Worm (Caenorhabditis elegans) whole organism, L4 larva: ENCODE results near the gene C05C10.2.
A peak's percentile ranks its signal among the peaks of the same experiment; 100 is the strongest.

Experiments
- D1046.2 ChIP-seq: fragments of 200-800 bp; sonication (Bioruptor generic); IDR thresholded peaks from 2 replicates; pipeline ENCODE4 v1.3.6; 2022; ENCODE audit warnings: missing genetic modification characterization, missing compliant biosample characterization
- F10B5.3 ChIP-seq: sonication (generic microtip); optimal IDR thresholded peaks from 2 replicates; lab custom pipeline; 2016; ENCODE audit warnings: mild to moderate bottlenecking, missing genetic modification characterization, missing compliant biosample characterization
- F26F4.8 ChIP-seq: fragments of 200-800 bp; sonication (Bioruptor generic); conservative IDR thresholded peaks from 2 replicates; pipeline ENCODE4 v1.3.6; 2022; ENCODE audit warnings: missing genetic modification characterization, missing compliant biosample characterization
- F37D6.2 ChIP-seq: sonication (generic microtip); optimal IDR thresholded peaks from 2 replicates; lab custom pipeline; 2016; ENCODE audit warnings: mild to moderate bottlenecking, missing genetic modification characterization, missing compliant biosample characterization
- R02D3.7 ChIP-seq: fragments of 150-350 bp; sonication (generic microtip); optimal IDR thresholded peaks from 3 replicates; lab custom pipeline; 2014; ENCODE audit warnings: missing biosample characterization, missing genetic modification characterization
- T26A8.4 ChIP-seq: fragments of 200-800 bp; sonication (Bioruptor generic); IDR thresholded peaks from 2 replicates; pipeline ENCODE4 v1.3.6; 2022; ENCODE audit warnings: missing genetic modification characterization, missing compliant biosample characterization
- Y105C5A.15 ChIP-seq: fragments of 200-800 bp; sonication (Bioruptor generic); IDR thresholded peaks from 2 replicates; pipeline ENCODE4 v1.3.6; 2022; ENCODE audit warnings: missing genetic modification characterization, missing compliant biosample characterization
- Y75B8A.6 ChIP-seq: fragments of 200-800 bp; sonication (Bioruptor generic); IDR thresholded peaks from 2 replicates; pipeline ENCODE4 v1.3.6; 2022; ENCODE audit warnings: missing genetic modification reagents, missing genetic modification characterization, missing compliant biosample characterization
- aly-2 ChIP-seq: sonication (generic microtip); optimal IDR thresholded peaks from 2 replicates; lab custom pipeline; 2018; ENCODE audit warnings: missing biosample characterization, missing genetic modification characterization
- ama-1 ChIP-seq: fragments of 150-350 bp; optimal IDR thresholded peaks from 2 replicates; lab custom pipeline; 2014; ENCODE audit warnings: inconsistent platforms, mixed read lengths
- ceh-20 ChIP-seq: fragments of 200-800 bp; sonication (Bioruptor generic); IDR thresholded peaks from 2 replicates; pipeline ENCODE4 v1.3.6; 2022; ENCODE audit warnings: missing genetic modification reagents, missing genetic modification characterization, missing compliant biosample characterization
- ceh-28 ChIP-seq: fragments of 150-350 bp; optimal IDR thresholded peaks from 2 replicates; lab custom pipeline; 2014; ENCODE audit warnings: missing biosample characterization, missing genetic modification reagents, missing genetic modification characterization
- ceh-44 ChIP-seq: fragments of 200-800 bp; sonication (Bioruptor generic); IDR thresholded peaks from 2 replicates; pipeline ENCODE4 v1.3.6; 2022; ENCODE audit warnings: missing genetic modification reagents, missing genetic modification characterization, missing compliant biosample characterization
- cey-2 ChIP-seq: sonication (generic microtip); optimal IDR thresholded peaks from 3 replicates; lab custom pipeline; 2017; ENCODE audit warnings: missing genetic modification characterization, mild to moderate bottlenecking, missing compliant biosample characterization, antibody characterized with exemption, borderline replicate concordance; ENCODE audit not compliant: insufficient read depth
- ctbp-1 ChIP-seq: fragments of 200-800 bp; sonication (Bioruptor generic); IDR thresholded peaks from 2 replicates; pipeline ENCODE4 v1.3.6; 2022; ENCODE audit warnings: missing genetic modification reagents, missing genetic modification characterization, missing compliant biosample characterization
- daf-16 ChIP-seq, 3 experiments: sonication (generic microtip); optimal IDR thresholded peaks; 2 replicates each; lab custom pipeline; 2016 to 2017; ENCODE audit warnings: missing genetic modification characterization in 3 of 3, missing genetic modification reagents in 3 of 3, mild to moderate bottlenecking in 2 of 3, missing compliant biosample characterization in 2 of 3, missing biosample characterization in 1 of 3, moderate library complexity in 1 of 3
- duxl-1 ChIP-seq: sonication (generic microtip); optimal IDR thresholded peaks from 2 replicates; lab custom pipeline; 2016; ENCODE audit warnings: mild to moderate bottlenecking, missing genetic modification characterization, moderate library complexity, missing compliant biosample characterization; ENCODE audit not compliant: poor library complexity
- jun-1 ChIP-seq: fragments of 150-350 bp; optimal IDR thresholded peaks from 2 replicates; lab custom pipeline; 2014; ENCODE audit warnings: missing biosample characterization, missing genetic modification reagents, missing genetic modification characterization
- lim-7 ChIP-seq: fragments of 200-800 bp; sonication (Bioruptor generic); IDR thresholded peaks from 2 replicates; pipeline ENCODE4 v1.3.6; 2022; ENCODE audit warnings: missing genetic modification characterization, missing compliant biosample characterization
- lin-13 ChIP-seq: fragments of 150-350 bp; optimal IDR thresholded peaks from 2 replicates; lab custom pipeline; 2014; ENCODE audit warnings: missing biosample characterization, missing genetic modification reagents, missing genetic modification characterization
- lin-38 ChIP-seq: fragments of 200-800 bp; sonication (Bioruptor generic); IDR thresholded peaks from 2 replicates; pipeline ENCODE4 v1.3.6; 2022; ENCODE audit warnings: missing genetic modification reagents, missing genetic modification characterization, missing compliant biosample characterization
- lir-3 ChIP-seq: sonication (generic microtip); optimal IDR thresholded peaks from 2 replicates; lab custom pipeline; 2016; ENCODE audit warnings: mild to moderate bottlenecking, missing genetic modification characterization, missing compliant biosample characterization
- madf-5 ChIP-seq, 2 experiments: fragments of 200-800 bp; sonication (Bioruptor generic); IDR thresholded peaks; 2 replicates each; pipeline ENCODE4 v1.3.6; 2022; ENCODE audit warnings: missing compliant biosample characterization in 2 of 2, missing genetic modification characterization in 2 of 2
- mdl-1 ChIP-seq, 2 experiments: fragments of 150-350 bp in 1 of 2; sonication (generic microtip) in 1 of 2; optimal IDR thresholded peaks; 2 replicates each; lab custom pipeline; 2014 to 2017; ENCODE audit warnings: missing biosample characterization in 2 of 2, missing genetic modification characterization in 2 of 2
- mes-2 ChIP-seq: sonication (generic microtip); optimal IDR thresholded peaks from 2 replicates; lab custom pipeline; 2016; ENCODE audit warnings: missing genotype, mild to moderate bottlenecking, missing genetic modification characterization, missing compliant biosample characterization; ENCODE audit not compliant: poor library complexity, severe bottlenecking
- nhr-102 ChIP-seq: sonication (generic microtip); optimal IDR thresholded peaks from 2 replicates; lab custom pipeline; 2016; ENCODE audit warnings: mild to moderate bottlenecking, missing genetic modification characterization, moderate library complexity, missing compliant biosample characterization
- nhr-25 ChIP-seq: sonication (generic microtip); optimal IDR thresholded peaks from 2 replicates; lab custom pipeline; 2017; ENCODE audit warnings: missing genetic modification characterization, mild to moderate bottlenecking, missing compliant biosample characterization, antibody characterized with exemption, moderate library complexity, borderline replicate concordance; ENCODE audit not compliant: insufficient read depth
- nhr-48 ChIP-seq: sonication (generic microtip); optimal IDR thresholded peaks from 2 replicates; lab custom pipeline; 2016; ENCODE audit warnings: mild to moderate bottlenecking, missing genetic modification characterization, missing compliant biosample characterization
- pha-4 ChIP-seq, 2 experiments: fragments of 150-350 bp in 1 of 2; fragments of 200-800 bp in 1 of 2; sonication (Bioruptor generic) in 1 of 2; IDR thresholded peaks in 1 of 2; optimal IDR thresholded peaks in 1 of 2; 2 replicates each; pipeline versions ENCODE4 v1.3.6 to Lab custom; 2014 to 2022; ENCODE audit warnings: missing genetic modification characterization in 2 of 2, missing genetic modification reagents in 2 of 2, missing biosample characterization in 1 of 2, missing compliant biosample characterization in 1 of 2
- php-3 ChIP-seq: fragments of 200-800 bp; sonication (Bioruptor generic); IDR thresholded peaks from 2 replicates; pipeline ENCODE4 v1.3.6; 2022; ENCODE audit warnings: missing genetic modification reagents, missing genetic modification characterization, missing compliant biosample characterization
- pqm-1 ChIP-seq: sonication (generic microtip); optimal IDR thresholded peaks from 2 replicates; lab custom pipeline; 2017; ENCODE audit warnings: missing biosample characterization, missing genetic modification characterization
- sdz-12 ChIP-seq: fragments of 200-800 bp; sonication (Bioruptor generic); optimal IDR thresholded peaks from 2 replicates; lab custom pipeline; 2018; ENCODE audit warnings: mild to moderate bottlenecking, missing genetic modification characterization, missing compliant biosample characterization
- tag-97 ChIP-seq: fragments of 200-800 bp; sonication (Bioruptor generic); IDR thresholded peaks from 2 replicates; pipeline ENCODE4 v1.3.6; 2022; ENCODE audit warnings: missing genetic modification characterization, missing compliant biosample characterization
- vab-7 ChIP-seq: fragments of 200-800 bp; sonication (Bioruptor generic); IDR thresholded peaks from 2 replicates; pipeline ENCODE4 v1.3.6; 2022; ENCODE audit warnings: missing genetic modification reagents, missing genetic modification characterization, missing compliant biosample characterization
- zfp-3 ChIP-seq: fragments of 200-800 bp; sonication (Bioruptor generic); conservative IDR thresholded peaks from 2 replicates; pipeline ENCODE4 v1.3.6; 2022; ENCODE audit warnings: missing genetic modification reagents, missing genetic modification characterization, missing compliant biosample characterization
- ztf-7 ChIP-seq: fragments of 150-350 bp; optimal IDR thresholded peaks from 2 replicates; lab custom pipeline; 2014; ENCODE audit warnings: missing biosample characterization, missing genetic modification characterization

Gene C05C10.2

ce11 chrII:9965325-9965724, 43.3 kb downstream of the C05C10.2 start:
- TF ChIP-seq ama-1 (lab: Kevin White, UChicago) (no peak), ceh-44 (GFP tag; lab: Robert Waterston, UW) (no peak), mes-2 (tag; lab: Kevin White, UChicago) (no peak), F10B5.3 (tag; lab: Kevin White, UChicago) (no peak), nhr-48 (tag; lab: Kevin White, UChicago) (no peak), R02D3.7 (tag; lab: Kevin White, UChicago) (no peak), madf-5 (GFP tag; IDR thresholded peaks at IDR 0.05; lab: Robert Waterston, UW) (no peak), ctbp-1 (GFP tag; lab: Robert Waterston, UW) (no peak), aly-2 (no peak), lir-3 (tag; lab: Kevin White, UChicago) (no peak), cey-2 (tag; lab: Kevin White, UChicago) (no peak), F37D6.2 (tag; lab: Kevin White, UChicago) (no peak), ceh-20 (GFP tag; lab: Robert Waterston, UW) (no peak), jun-1 (tag; lab: Kevin White, UChicago) (no peak), F26F4.8 (no peak), Y75B8A.6 (GFP tag; lab: Robert Waterston, UW) (no peak)
- TF ChIP-seq, all 104 proteins: peak for 0

DNA sequence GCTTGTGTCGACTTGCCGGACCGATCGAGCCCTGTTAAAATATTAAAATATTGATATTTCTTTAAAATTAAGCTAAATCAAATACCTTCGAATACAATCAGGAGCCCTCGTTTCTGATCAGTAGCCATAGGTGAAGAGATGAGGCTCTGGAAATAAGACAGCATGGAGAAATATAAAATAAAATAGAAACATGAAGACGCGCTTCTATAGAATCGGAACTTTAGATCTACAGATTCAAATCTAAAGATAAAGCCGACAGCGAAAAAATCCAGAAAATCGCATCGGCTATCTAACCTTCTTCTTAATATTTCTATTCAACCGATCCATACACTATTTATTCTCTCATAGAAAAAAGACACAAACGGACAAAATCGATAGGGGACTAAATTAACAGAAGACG, 44.9 kb downstream of the C05C10.2 start, which contains the start of gene dtmk-1:
TSS of gene dtmk-1 (minus strand) at position 146 of the 400 bp plus-strand sequence.
- no peak for TF ChIP-seq T26A8.4
- TF ChIP-seq Y105C5A.15 (GFP tag; lab: Robert Waterston, UW) = no peak
- peak; percentile 5 for TF ChIP-seq nhr-25
- TF ChIP-seq lim-7 (GFP tag; lab: Robert Waterston, UW) = no peak
- no peak for TF ChIP-seq sdz-12 (GFP tag; lab: Kevin White, UChicago)
- TF ChIP-seq nhr-102 (tag; lab: Kevin White, UChicago) = no peak
- TF ChIP-seq F26F4.8 = no peak
- peak; percentile 32 for TF ChIP-seq ama-1 (lab: Kevin White, UChicago)
- no peak for TF ChIP-seq vab-7 (GFP tag; lab: Robert Waterston, UW)
- no peak for TF ChIP-seq duxl-1 (tag; lab: Kevin White, UChicago)
- TF ChIP-seq lin-13 (GFP tag; lab: Kevin White, UChicago) = peak; percentile 12
- no peak for TF ChIP-seq daf-16 (GFP tag; optimal IDR thresholded peaks at IDR 0.05; lab: Kevin White, UChicago)
- no peak for TF ChIP-seq daf-16 (tag; optimal IDR thresholded peaks at IDR 0.05; lab: Kevin White, UChicago)
- 0 out of 2 replicates have a peak, but pooled peaks have one; percentile 10 for TF ChIP-seq pha-4 (GFP tag; IDR thresholded peaks at IDR 0.05; lab: Robert Waterston, UW)
- TF ChIP-seq pha-4 (tag; optimal IDR thresholded peaks at IDR 0.05; lab: Kevin White, UChicago) = no peak
- TF ChIP-seq D1046.2 = no peak
- 0 out of 2 replicates have a peak, but pooled peaks have one; percentile 9 for TF ChIP-seq zfp-3 (GFP tag; lab: Robert Waterston, UW)
- TF ChIP-seq ceh-28 (tag; lab: Kevin White, UChicago) = no peak
- TF ChIP-seq mdl-1 (tag; optimal IDR thresholded peaks at IDR 0.05; lab: Kevin White, UChicago) = no peak
- TF ChIP-seq lin-38 (GFP tag; lab: Robert Waterston, UW) = peak; percentile 33; the same call in 1 of the 2 replicates
- no peak for TF ChIP-seq php-3 (GFP tag; lab: Robert Waterston, UW)
- no peak for TF ChIP-seq ztf-7 (tag; lab: Kevin White, UChicago)
- no peak for TF ChIP-seq pqm-1 (tag; lab: Kevin White, UChicago)
- no peak for TF ChIP-seq tag-97
